Worm (Caenorhabditis elegans) whole organism, midembryonic: ENCODE results near the gene rhr-1.
"Not testable (repeated sequence)": the region's sequence is repeated elsewhere in the genome, so short reads cannot be mapped to it uniquely, and the experiment has no call there.

ENCODE experiments used
- T22C8.4 ChIP-seq: fragments of 200-800 bp; sonication (Bioruptor generic); IDR thresholded peaks from 2 replicates; pipeline ENCODE4 v1.3.6; 2022; ENCODE audit warnings: missing genetic modification characterization, missing compliant biosample characterization
- cog-1 ChIP-seq: sonication (generic microtip); optimal IDR thresholded peaks from 2 replicates; lab custom pipeline; 2016; ENCODE audit warnings: missing genetic modification characterization, missing compliant biosample characterization
- flt-1 ChIP-seq: fragments of 200-800 bp; sonication (Bioruptor generic); IDR thresholded peaks from 2 replicates; pipeline ENCODE4 v1.3.6; 2022; ENCODE audit warnings: missing genetic modification characterization, missing compliant biosample characterization
- klf-2 ChIP-seq: fragments of 200-800 bp; sonication (Bioruptor generic); conservative IDR thresholded peaks from 2 replicates; pipeline ENCODE4 v1.3.6; 2022; ENCODE audit warnings: missing genetic modification reagents, missing genetic modification characterization, missing compliant biosample characterization
- med-1 ChIP-seq: sonication (generic microtip); optimal IDR thresholded peaks from 2 replicates; lab custom pipeline; 2017; ENCODE audit warnings: missing genetic modification characterization, mild to moderate bottlenecking, missing compliant biosample characterization, antibody characterized with exemption, missing genetic modification reagents; ENCODE audit not compliant: insufficient read depth
- ref-1 ChIP-seq: fragments of 200-800 bp; sonication (Bioruptor generic); conservative IDR thresholded peaks from 2 replicates; pipeline ENCODE4 v1.3.6; 2022; ENCODE audit warnings: missing genetic modification reagents, missing genetic modification characterization, missing compliant biosample characterization
- tab-1 ChIP-seq: fragments of 200-800 bp; sonication (Bioruptor generic); IDR thresholded peaks from 2 replicates; pipeline ENCODE4 v1.3.6; 2022; ENCODE audit warnings: missing genetic modification characterization, missing compliant biosample characterization
- ztf-23 ChIP-seq: fragments of 200-800 bp; sonication (Bioruptor generic); IDR thresholded peaks from 2 replicates; pipeline ENCODE4 v1.3.6; 2022; ENCODE audit warnings: missing genetic modification reagents, missing genetic modification characterization, missing compliant biosample characterization
- ztf-29 ChIP-seq: fragments of 200-800 bp; sonication (Bioruptor generic); IDR thresholded peaks from 2 replicates; pipeline ENCODE4 v1.3.6; 2022; ENCODE audit warnings: missing genetic modification reagents, missing genetic modification characterization, missing compliant biosample characterization

Gene rhr-1

DNA sequence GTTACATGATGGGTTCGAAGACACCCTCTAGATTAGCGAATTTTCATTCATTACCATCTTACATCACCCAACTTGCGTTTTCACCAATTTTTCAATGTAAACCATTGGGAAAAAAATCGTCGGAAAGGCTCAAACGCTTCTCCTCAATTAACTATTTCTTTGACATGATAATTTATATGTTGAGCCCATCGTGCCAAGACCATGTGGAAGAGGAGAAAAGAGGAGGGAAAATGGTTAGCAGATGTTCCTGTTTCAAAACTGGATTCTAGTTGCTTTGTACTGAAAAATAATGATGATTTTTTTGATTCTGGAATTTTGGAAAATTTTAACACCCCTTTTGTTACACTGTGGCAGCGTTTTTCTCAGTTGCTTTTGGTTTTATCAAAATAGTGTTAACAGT lies 16.1 kb downstream of the rhr-1 start:
- no peak for TF ChIP-seq tab-1 (GFP tag; lab: Robert Waterston, UW)
- TF ChIP-seq klf-2 (GFP tag; lab: Robert Waterston, UW): no peak
- no peak for TF ChIP-seq ztf-29
- no peak for TF ChIP-seq cog-1
- no peak for TF ChIP-seq flt-1 (GFP tag; lab: Robert Waterston, UW)
- TF ChIP-seq ref-1: no peak
- no peak for TF ChIP-seq med-1 (GFP tag; lab: Kevin White, UChicago)
- TF ChIP-seq ztf-23 (GFP tag; lab: Robert Waterston, UW): no peak
- TF ChIP-seq T22C8.4 (GFP tag; lab: Robert Waterston, UW): no peak

DNA sequence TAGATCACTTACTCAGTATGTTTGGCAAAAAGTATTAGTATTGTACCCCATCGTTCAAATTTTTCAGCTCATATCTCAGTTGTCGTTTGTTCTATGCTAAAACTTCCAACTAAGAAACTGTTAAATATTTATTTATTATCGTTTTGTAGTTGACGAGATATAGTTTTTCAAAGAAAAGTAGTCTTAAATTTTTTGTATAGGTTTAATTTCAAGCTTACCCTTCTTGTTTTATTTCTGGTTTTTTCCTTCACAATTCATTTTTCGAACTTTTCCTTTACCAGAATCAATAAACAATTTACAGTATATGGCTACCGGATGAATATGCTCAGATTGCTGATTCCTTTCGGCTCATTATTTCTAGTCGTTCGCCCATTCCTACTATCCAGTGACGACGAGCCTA lies 17.9 kb downstream of the rhr-1 start, which contains the start of gene F08F3.1:
Gene F08F3.1 (plus strand): TSS at position 301 of the 400 bp plus-strand sequence.
- TF ChIP-seq tab-1 (GFP tag; lab: Robert Waterston, UW) (no peak), ztf-29 (no peak)

DNA sequence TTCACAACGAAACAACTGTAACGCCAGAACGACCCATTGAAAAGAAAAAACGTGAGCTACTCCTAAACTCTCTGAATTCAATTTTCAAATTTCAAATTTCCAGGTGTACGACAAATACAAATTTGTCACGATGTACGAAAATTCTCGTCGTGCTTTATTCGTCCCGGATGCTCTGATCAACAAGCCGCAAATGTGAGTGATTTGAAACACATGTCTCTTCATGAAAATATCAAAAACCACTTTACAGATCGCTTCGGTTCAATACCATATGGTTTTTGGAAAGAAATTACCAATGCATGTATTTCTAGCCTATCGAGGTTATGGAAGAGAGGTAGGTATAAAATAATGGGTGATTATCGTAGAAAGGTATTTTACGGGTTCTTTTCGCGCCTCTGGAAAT lies 19.1 kb downstream of the rhr-1 start:
- TF ChIP-seq ztf-29: no peak
- no peak for TF ChIP-seq tab-1 (GFP tag; lab: Robert Waterston, UW)
- TF ChIP-seq T22C8.4 (GFP tag; lab: Robert Waterston, UW): no peak
- TF ChIP-seq cog-1: no peak
- no peak for TF ChIP-seq ztf-23 (GFP tag; lab: Robert Waterston, UW)
- TF ChIP-seq flt-1 (GFP tag; lab: Robert Waterston, UW): no peak
- no peak for TF ChIP-seq med-1 (GFP tag; lab: Kevin White, UChicago)
- TF ChIP-seq klf-2 (GFP tag; lab: Robert Waterston, UW): no peak
- TF ChIP-seq ref-1: no peak

DNA sequence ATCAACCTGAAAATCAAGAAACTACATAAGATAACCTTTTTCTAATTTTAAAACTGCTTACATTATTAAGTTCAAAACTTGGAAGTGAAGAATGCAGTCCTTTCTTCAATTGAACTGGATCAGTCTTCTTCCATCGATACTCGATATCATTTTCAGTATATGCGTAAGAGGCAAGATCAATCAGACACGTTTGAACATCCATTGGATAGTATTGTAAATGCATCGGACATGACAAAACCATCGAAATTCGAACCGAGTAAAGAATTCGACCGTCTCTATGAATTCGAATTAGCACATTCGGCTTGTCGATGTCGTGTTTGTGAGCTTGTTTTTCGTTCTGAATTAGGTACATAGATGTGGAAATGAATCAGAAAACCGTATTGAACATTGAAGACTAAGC lies 22.8 kb downstream of the rhr-1 start:
- TF ChIP-seq ztf-29 (no peak), flt-1 (GFP tag; lab: Robert Waterston, UW) (no peak), T22C8.4 (GFP tag; lab: Robert Waterston, UW) (no peak), cog-1 (no peak), ref-1 (no peak), tab-1 (GFP tag; lab: Robert Waterston, UW) (no peak), klf-2 (GFP tag; lab: Robert Waterston, UW) (no peak), med-1 (GFP tag; lab: Kevin White, UChicago) (no peak)

DNA sequence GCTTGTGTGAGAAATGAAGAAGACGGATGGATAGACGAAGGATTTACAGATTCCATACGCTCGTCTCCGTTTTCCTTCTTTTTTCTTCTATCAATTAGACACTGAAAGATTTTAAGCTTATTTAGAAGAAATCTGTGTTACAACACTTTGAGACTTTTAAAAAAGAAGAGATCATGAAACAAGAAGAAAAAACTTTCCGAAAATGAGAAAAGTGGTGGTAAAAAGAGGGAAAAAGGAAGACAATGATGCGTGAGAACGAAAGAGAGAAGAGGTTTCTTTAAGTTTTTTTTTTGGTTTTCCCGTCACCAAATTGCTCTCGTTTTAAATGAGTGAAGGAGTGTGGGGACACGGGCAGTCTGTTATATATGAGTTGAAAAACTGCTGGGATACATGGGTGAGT lies 25.7 kb downstream of the rhr-1 start, which contains the start of gene glc-3:
Gene glc-3 (minus strand): TSS at position 101 of the 400 bp plus-strand sequence.
- TF ChIP-seq ref-1 (no peak), med-1 (GFP tag; lab: Kevin White, UChicago) (no peak), cog-1 (no peak), T22C8.4 (GFP tag; lab: Robert Waterston, UW) (no peak), ztf-29 (no peak), tab-1 (GFP tag; lab: Robert Waterston, UW) (no peak), klf-2 (GFP tag; lab: Robert Waterston, UW) (no peak), flt-1 (GFP tag; lab: Robert Waterston, UW) (no peak), ztf-23 (GFP tag; lab: Robert Waterston, UW) (no peak)

DNA sequence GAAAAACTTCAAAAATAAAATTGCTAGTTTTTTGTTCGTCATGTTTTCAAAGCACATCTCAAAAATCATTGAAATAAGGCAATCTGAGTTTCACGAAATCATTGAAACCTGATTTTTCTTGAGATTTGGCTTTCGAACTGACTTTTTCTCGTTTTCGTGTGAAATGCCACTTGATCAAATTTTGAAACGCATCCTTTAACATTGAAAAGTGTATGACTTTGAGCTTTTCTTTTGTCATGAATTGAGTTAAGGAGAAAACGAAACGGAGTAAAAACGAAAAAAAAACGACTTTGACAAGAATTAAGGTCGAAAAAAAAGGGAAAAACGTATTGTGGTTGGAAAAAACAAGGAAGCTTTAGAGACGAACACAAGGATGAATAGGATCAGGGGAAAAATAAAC lies 27.0 kb downstream of the rhr-1 start:
- TF ChIP-seq ref-1 (no peak), ztf-29 (no peak), T22C8.4 (GFP tag; lab: Robert Waterston, UW) (no peak), cog-1 (no peak), ztf-23 (GFP tag; lab: Robert Waterston, UW) (no peak), flt-1 (GFP tag; lab: Robert Waterston, UW) (no peak), med-1 (GFP tag; lab: Kevin White, UChicago) (no peak), klf-2 (GFP tag; lab: Robert Waterston, UW) (no peak)

DNA sequence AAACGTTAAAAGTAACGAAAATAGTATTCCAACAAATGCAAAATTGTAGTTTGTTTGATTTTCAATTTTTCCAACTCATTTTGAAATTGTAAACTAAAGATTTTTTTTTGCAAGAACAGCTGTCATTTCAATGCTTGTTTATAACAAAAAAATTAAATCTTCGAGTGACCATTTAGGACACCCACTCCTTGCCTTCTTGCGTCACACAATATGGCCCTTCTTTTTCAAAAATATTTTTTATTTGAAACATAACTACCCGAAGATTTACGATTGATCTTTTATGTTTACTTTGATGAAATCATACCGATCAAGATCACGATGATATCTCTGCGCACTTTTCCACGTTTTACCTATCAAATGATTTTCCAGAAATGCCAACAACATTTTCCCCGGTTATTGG lies 31.8 kb downstream of the rhr-1 start, which contains the start of gene ZC317.2:
Gene ZC317.2 (plus strand): TSS at position 301 of the 400 bp plus-strand sequence.
- TF ChIP-seq klf-2 (GFP tag; lab: Robert Waterston, UW) (no peak), flt-1 (GFP tag; lab: Robert Waterston, UW) (no peak), med-1 (GFP tag; lab: Kevin White, UChicago) (no peak), ztf-29 (no peak), cog-1 (no peak), T22C8.4 (GFP tag; lab: Robert Waterston, UW) (no peak), tab-1 (GFP tag; lab: Robert Waterston, UW) (no peak), ztf-23 (GFP tag; lab: Robert Waterston, UW) (no peak), ref-1 (no peak)

DNA sequence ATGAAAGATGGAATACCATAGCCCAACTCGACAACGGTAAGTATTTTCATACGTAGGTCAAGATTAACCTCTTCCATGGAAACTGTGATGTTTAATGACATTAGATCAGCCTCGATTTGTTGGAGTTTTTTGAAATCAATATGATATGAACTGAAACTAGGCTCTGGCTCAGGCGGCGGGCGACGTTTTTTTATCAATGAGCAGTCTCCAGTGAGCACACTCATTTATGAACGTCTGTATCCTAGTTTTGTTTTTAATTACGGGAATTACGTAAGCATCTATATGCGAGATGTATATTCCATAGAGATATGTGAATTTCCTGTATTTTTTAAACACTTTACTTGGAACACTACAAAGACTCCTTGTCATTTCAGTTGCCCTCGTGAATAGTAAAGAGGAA lies 34.9 kb downstream of the rhr-1 start, which contains the start of gene srg-67:
Gene srg-67 (minus strand): TSS at position 101 of the 400 bp plus-strand sequence.
- TF ChIP-seq ref-1 (no peak), ztf-23 (GFP tag; lab: Robert Waterston, UW) (no peak), flt-1 (GFP tag; lab: Robert Waterston, UW) (no peak), tab-1 (GFP tag; lab: Robert Waterston, UW) (no peak), cog-1 (no peak), T22C8.4 (GFP tag; lab: Robert Waterston, UW) (no peak), klf-2 (GFP tag; lab: Robert Waterston, UW) (no peak), med-1 (GFP tag; lab: Kevin White, UChicago) (no peak), ztf-29 (no peak)

DNA sequence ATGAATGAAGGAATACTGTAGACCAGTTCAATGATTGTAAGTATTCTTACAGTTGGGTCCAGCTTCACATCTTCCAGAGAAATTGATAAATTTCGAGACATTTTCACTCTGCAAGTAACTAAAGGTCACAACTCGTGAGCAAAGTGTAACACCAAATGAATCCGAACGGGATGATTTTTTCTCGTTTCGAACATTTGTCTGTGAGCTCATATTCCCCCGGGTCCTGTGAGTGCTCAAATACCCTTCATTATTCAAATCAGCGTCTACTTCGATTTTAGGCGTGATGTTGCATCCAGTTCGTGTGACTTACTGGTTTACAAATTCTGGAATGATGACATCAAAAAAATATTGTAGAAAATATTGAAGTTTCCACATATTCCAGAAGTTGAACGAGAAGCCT lies 37.4 kb downstream of the rhr-1 start, which contains the start of gene srg-68:
Gene srg-68 (minus strand): TSS at position 101 of the 400 bp plus-strand sequence.
- TF ChIP-seq ztf-29: no peak
- no peak for TF ChIP-seq tab-1 (GFP tag; lab: Robert Waterston, UW)
- no peak for TF ChIP-seq ztf-23 (GFP tag; lab: Robert Waterston, UW)
- no peak for TF ChIP-seq T22C8.4 (GFP tag; lab: Robert Waterston, UW)
- no peak for TF ChIP-seq klf-2 (GFP tag; lab: Robert Waterston, UW)
- no peak for TF ChIP-seq ref-1
- TF ChIP-seq cog-1: no peak
- TF ChIP-seq flt-1 (GFP tag; lab: Robert Waterston, UW): no peak
- TF ChIP-seq med-1 (GFP tag; lab: Kevin White, UChicago): no peak

DNA sequence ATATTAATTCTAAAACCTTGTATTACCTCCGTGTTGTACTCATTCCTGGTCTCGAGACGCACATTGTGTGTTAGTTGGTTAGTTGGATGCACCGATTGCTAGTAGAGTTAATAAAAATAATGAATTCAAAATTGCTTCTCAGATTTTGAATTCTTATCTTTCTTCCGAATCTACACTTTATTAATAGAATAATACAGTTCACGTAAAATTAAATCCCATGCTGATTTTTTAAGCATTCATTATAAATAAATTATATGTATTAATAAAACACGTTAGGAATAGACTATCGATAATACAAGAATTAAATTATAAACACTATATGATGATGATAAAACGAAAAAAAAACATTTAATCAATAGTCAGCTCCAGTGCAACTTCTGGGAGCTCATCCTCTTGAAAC lies 40.5 kb downstream of the rhr-1 start, which contains the start of gene ZC317.6:
Gene ZC317.6 (minus strand): TSS at position 101 of the 400 bp plus-strand sequence.
- not testable (repeated sequence) for TF ChIP-seq tab-1 (GFP tag; lab: Robert Waterston, UW); cog-1; ref-1
